Fruit fly (Drosophila melanogaster): Measurements from ENCODE around the gene grk.
A peak's percentile ranks its signal among the peaks of the same experiment; 100 is the strongest.

grk gene

dm6 chr2L:8414887-8415883 lies 18.2 kb downstream of the grk start, which contains the start of the genes CG13398 and Akap200 (continued):
- TF ChIP-seq Hr78 (GFP tag; optimal IDR thresholded peaks at IDR 0.05): no peak
- TF ChIP-seq lmd (GFP tag; IDR thresholded peaks at IDR 0.05): no peak; the same call in 1 of the 2 replicates
- peak; percentile 46 for TF ChIP-seq Sin3A (optimal IDR thresholded peaks at IDR 0.05)
- no peak for TF ChIP-seq disco-r (GFP tag; optimal IDR thresholded peaks at IDR 0.05)
- peak; percentile 3 for TF ChIP-seq pho (GFP tag; optimal IDR thresholded peaks at IDR 0.05)
- TF ChIP-seq Xbp1 (GFP tag; optimal IDR thresholded peaks at IDR 0.05): peak; percentile 39
- TF ChIP-seq HLH3B (GFP tag; IDR thresholded peaks at IDR 0.05): no peak
- TF ChIP-seq CG7372 (GFP tag; IDR thresholded peaks at IDR 0.05): no peak
- TF ChIP-seq CG12155 (GFP tag; optimal IDR thresholded peaks at IDR 0.05): peak; percentile 37
- 0 out of 3 replicates have a peak, but pooled peaks have one; percentile 25 for TF ChIP-seq ken (GFP tag; IDR thresholded peaks at IDR 0.05)
- TF ChIP-seq CG15479 (GFP tag; optimal IDR thresholded peaks at IDR 0.05): peak; percentile 20
- no peak for TF ChIP-seq dm (GFP tag; optimal IDR thresholded peaks at IDR 0.05)
- peak; percentile 2 for TF ChIP-seq Usf (GFP tag; optimal IDR thresholded peaks at IDR 0.05)
- TF ChIP-seq Nf-YC (tag; optimal IDR thresholded peaks at IDR 0.05): no peak
- TF ChIP-seq CG10209 (GFP tag; optimal IDR thresholded peaks at IDR 0.05): peak; percentile 38
- TF ChIP-seq Dref (GFP tag; IDR thresholded peaks at IDR 0.05): 0 out of 2 replicates have a peak, but pooled peaks have one; percentile 20
- TF ChIP-seq CoRest (tag; optimal IDR thresholded peaks at IDR 0.05): peak; percentile 70
- no peak for TF ChIP-seq CG10654 (GFP tag; optimal IDR thresholded peaks at IDR 0.05)
- TF ChIP-seq yki (optimal IDR thresholded peaks at IDR 0.05): no peak
- TF ChIP-seq CG10267 (tag; optimal IDR thresholded peaks at IDR 0.05): peak; percentile 47
- TF ChIP-seq shn (GFP tag; optimal IDR thresholded peaks at IDR 0.05): no peak
- no peak for TF ChIP-seq mld (GFP tag; IDR thresholded peaks at IDR 0.05; ENCODE audit: partially characterized antibody)
- TF ChIP-seq CG8290 (GFP tag; optimal IDR thresholded peaks at IDR 0.05): no peak
- no peak for TF ChIP-seq CG8290 (tag; optimal IDR thresholded peaks at IDR 0.05)
- TF ChIP-seq CG12104 (GFP tag; optimal IDR thresholded peaks at IDR 0.05): peak; percentile 14
- peak; percentile 99 for TF ChIP-seq her (GFP tag; optimal IDR thresholded peaks at IDR 0.05)
- TF ChIP-seq gcm (GFP tag; optimal IDR thresholded peaks at IDR 0.05): no peak
- TF ChIP-seq gem (tag; optimal IDR thresholded peaks at IDR 0.05): no peak
- TF ChIP-seq CG13296 (GFP tag; optimal IDR thresholded peaks at IDR 0.05): no peak
- no peak for TF ChIP-seq sr (GFP tag; IDR thresholded peaks at IDR 0.05)
- TF ChIP-seq Sry-β (GFP tag; optimal IDR thresholded peaks at IDR 0.05): peak; percentile 90
- peak; percentile 44 for TF ChIP-seq CG18476 (GFP tag; optimal IDR thresholded peaks at IDR 0.05)
- no peak for TF ChIP-seq Chrac-16 (GFP tag; optimal IDR thresholded peaks at IDR 0.05)
- no peak for TF ChIP-seq CG15011 (GFP tag; optimal IDR thresholded peaks at IDR 0.05)
- no peak for TF ChIP-seq Elba2 (GFP tag; optimal IDR thresholded peaks at IDR 0.05)
- TF ChIP-seq CG5953 (GFP tag; IDR thresholded peaks at IDR 0.05): 0 out of 2 replicates have a peak, but pooled peaks have one; percentile 29
- peak; percentile 45 for TF ChIP-seq E2f2 (GFP tag; IDR thresholded peaks at IDR 0.05)
- TF ChIP-seq NC2β (GFP tag; optimal IDR thresholded peaks at IDR 0.05): no peak
- no peak for TF ChIP-seq ato (GFP tag; IDR thresholded peaks at IDR 0.05; ENCODE audit: partially characterized antibody)
- no peak for TF ChIP-seq Aef1 (GFP tag; IDR thresholded peaks at IDR 0.05)
- no peak for TF ChIP-seq twi (tag; optimal IDR thresholded peaks at IDR 0.05)
- TF ChIP-seq trh (GFP tag; optimal IDR thresholded peaks at IDR 0.05): no peak
- no peak for TF ChIP-seq onecut (GFP tag; IDR thresholded peaks at IDR 0.05)
- TF ChIP-seq Fer1 (GFP tag; optimal IDR thresholded peaks at IDR 0.05): no peak
- TF ChIP-seq z (GFP tag; IDR thresholded peaks at IDR 0.05): no peak
- no peak for TF ChIP-seq CG42726 (GFP tag; IDR thresholded peaks at IDR 0.05; ENCODE audit: partially characterized antibody)
- no peak for TF ChIP-seq Trl (optimal IDR thresholded peaks at IDR 0.05)
- TF ChIP-seq Trl (GFP tag; optimal IDR thresholded peaks at IDR 0.05): no peak
- TF ChIP-seq CG1602 (GFP tag; optimal IDR thresholded peaks at IDR 0.05): peak; percentile 31
- TF ChIP-seq Neu2 (GFP tag; optimal IDR thresholded peaks at IDR 0.05; ENCODE audit: borderline replicate concordance): no peak

Data from whole organism, embryonic.